Fruit fly (Drosophila melanogaster) whole organism: Measurements from ENCODE around the gene CG33098.
A peak's percentile ranks its signal among the peaks of the same experiment; 100 is the strongest.

Experiments used
- CG8478 ChIP-seq: fragments of >200 bp; optimal IDR thresholded peaks from 2 replicates; lab custom pipeline; 2018; ENCODE audit warnings: inconsistent platforms
- Dll ChIP-seq: fragments of >200 bp; optimal IDR thresholded peaks from 2 replicates; lab custom pipeline; 2017
- EcR ChIP-seq, 2 experiments: fragments of >200 bp; optimal IDR thresholded peaks; 2 replicates each; lab custom pipeline; 2017; ENCODE audit warnings: missing biosample characterization in 2 of 2, missing genetic modification characterization in 2 of 2, missing genetic modification reagents in 2 of 2
- pan ChIP-seq: fragments of >200 bp; optimal IDR thresholded peaks from 2 replicates; lab custom pipeline; 2017
- psq ChIP-seq: fragments of >200 bp; optimal IDR thresholded peaks from 2 replicates; lab custom pipeline; 2017
- usp ChIP-seq: fragments of >200 bp; optimal IDR thresholded peaks from 2 replicates; lab custom pipeline; 2017; ENCODE audit warnings: missing biosample characterization, missing genetic modification characterization, mixed read lengths

CG33098 gene

DNA sequence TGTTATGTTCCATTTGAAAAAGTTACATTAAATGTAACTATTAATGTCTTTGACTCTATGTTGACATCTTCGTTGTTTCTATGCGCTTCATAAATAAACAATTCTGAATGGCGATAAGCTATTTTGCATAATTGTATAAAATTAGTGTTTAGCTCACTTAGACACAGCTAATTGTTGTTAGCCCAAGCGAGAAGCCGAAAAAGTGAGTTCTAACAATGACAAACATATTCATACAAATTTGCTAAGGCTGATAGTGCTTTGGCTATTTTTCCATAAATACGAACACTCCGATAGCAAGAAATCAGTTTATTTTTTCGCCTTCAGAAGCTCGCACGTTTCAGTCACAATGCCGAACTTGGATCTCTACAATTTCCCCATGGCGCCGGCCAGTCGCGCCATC is 8.8 kb upstream of the CG33098 start, which contains the start of gene GstD7:
Gene GstD7, plus strand, starts transcription at position 301 of the 400 bp plus-strand sequence.
- TF ChIP-seq usp (GFP tag; lab: Kevin White, UChicago) (no peak), pan (no peak), Dll (lab: Kevin White, UChicago) (no peak), CG8478 (lab: Kevin White, UChicago) (no peak), psq (lab: Kevin White, UChicago) (no peak), EcR (GFP tag; optimal IDR thresholded peaks at IDR 0.05; lab: Kevin White, UChicago) (no peak)

DNA sequence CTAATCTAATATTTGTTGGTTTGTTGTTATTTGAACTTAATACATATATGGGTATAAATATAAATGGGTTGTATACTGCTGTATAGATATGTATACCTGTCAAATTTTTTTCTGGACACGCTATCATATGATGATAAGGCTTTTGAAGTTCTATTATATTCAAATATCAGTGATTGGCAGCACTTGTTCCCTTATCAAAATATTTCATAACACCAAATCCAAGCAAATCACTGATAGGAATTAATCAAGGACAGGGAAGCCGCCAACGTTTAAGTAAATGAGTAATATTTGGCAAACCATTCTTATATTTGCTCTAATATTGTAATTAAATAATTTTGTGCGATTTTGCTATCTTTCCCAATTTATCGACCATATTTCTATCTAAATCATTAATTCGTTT is 7.7 kb upstream of the CG33098 start:
- TF ChIP-seq psq (lab: Kevin White, UChicago) = no peak
- no peak for TF ChIP-seq EcR (GFP tag; optimal IDR thresholded peaks at IDR 0.05; lab: Kevin White, UChicago)
- TF ChIP-seq usp (GFP tag; lab: Kevin White, UChicago) = no peak
- no peak for TF ChIP-seq pan
- no peak for TF ChIP-seq CG8478 (lab: Kevin White, UChicago)
- TF ChIP-seq Dll (lab: Kevin White, UChicago) = no peak

dm6 chr3R:12379708-12380107 is 7.3 kb upstream of the CG33098 start, which contains the start of gene GstD8:
GstD8 (plus strand) TSS chr3R:12380008.
- TF ChIP-seq pan = no peak
- no peak for TF ChIP-seq usp (GFP tag; lab: Kevin White, UChicago)
- no peak for TF ChIP-seq psq (lab: Kevin White, UChicago)
- no peak for TF ChIP-seq CG8478 (lab: Kevin White, UChicago)
- no peak for TF ChIP-seq EcR (GFP tag; optimal IDR thresholded peaks at IDR 0.05; lab: Kevin White, UChicago)
- TF ChIP-seq Dll (lab: Kevin White, UChicago) = no peak

dm6 chr3R:12381130-12381700 is 5.8 kb upstream of the CG33098 start:
- TF ChIP-seq EcR (GFP tag; optimal IDR thresholded peaks at IDR 0.05; lab: Kevin White, UChicago) (peak in 1 of 2 experiments; percentile 95), Dll (lab: Kevin White, UChicago) (no peak)

- no peak for TF ChIP-seq usp (GFP tag; lab: Kevin White, UChicago)
- TF ChIP-seq CG8478 (lab: Kevin White, UChicago) = no peak
- TF ChIP-seq pan = no peak
- no peak for TF ChIP-seq EcR (GFP tag; optimal IDR thresholded peaks at IDR 0.05; lab: Kevin White, UChicago)
- no peak for TF ChIP-seq Dll (lab: Kevin White, UChicago)
- no peak for TF ChIP-seq psq (lab: Kevin White, UChicago)
Measured at dm6 chr3R:12382563-12382962, 4.4 kb upstream of the CG33098 start, which contains the start of gene CG10035. CG10035 (minus strand) TSS chr3R:12382691.

DNA sequence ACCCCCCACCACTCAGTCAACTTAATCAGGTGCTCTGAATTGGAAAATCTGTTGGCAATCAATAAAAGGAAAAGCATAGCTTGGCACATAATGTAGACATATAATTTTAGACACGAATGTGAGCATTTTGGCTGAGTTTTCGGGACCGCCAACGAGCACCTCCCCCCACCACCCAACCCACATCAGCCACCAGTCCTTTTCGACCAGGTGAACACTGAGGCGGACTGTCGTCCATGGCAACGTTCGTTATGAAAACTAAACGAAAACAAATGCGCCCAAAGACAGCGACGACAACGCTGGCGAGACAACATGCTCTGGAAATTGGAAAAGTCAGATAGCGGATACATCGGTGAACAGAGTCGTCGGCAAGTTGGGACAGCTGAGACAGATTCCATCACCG is 4.0 kb upstream of the CG33098 start, which contains the start of gene GstD11:
Gene GstD11, plus strand, starts transcription at position 301 of the 400 bp plus-strand sequence.
- no peak for TF ChIP-seq EcR (GFP tag; optimal IDR thresholded peaks at IDR 0.05; lab: Kevin White, UChicago)
- no peak for TF ChIP-seq psq (lab: Kevin White, UChicago)
- no peak for TF ChIP-seq Dll (lab: Kevin White, UChicago)
- TF ChIP-seq CG8478 (lab: Kevin White, UChicago) = no peak
- TF ChIP-seq usp (GFP tag; lab: Kevin White, UChicago) = no peak
- no peak for TF ChIP-seq pan

- TF ChIP-seq CG8478 (lab: Kevin White, UChicago) (no peak), EcR (GFP tag; optimal IDR thresholded peaks at IDR 0.05; lab: Kevin White, UChicago) (no peak), psq (lab: Kevin White, UChicago) (no peak)
Measured at dm6 chr3R:12383784-12384183, 3.2 kb upstream of the CG33098 start.

dm6 chr3R:12384274-12384673 is 2.7 kb upstream of the CG33098 start:
- TF ChIP-seq usp (GFP tag; lab: Kevin White, UChicago) (no peak), EcR (GFP tag; optimal IDR thresholded peaks at IDR 0.05; lab: Kevin White, UChicago) (no peak), pan (no peak), Dll (lab: Kevin White, UChicago) (no peak), CG8478 (lab: Kevin White, UChicago) (no peak), psq (lab: Kevin White, UChicago) (no peak)

- TF ChIP-seq EcR (GFP tag; optimal IDR thresholded peaks at IDR 0.05; lab: Kevin White, UChicago) (no peak), psq (lab: Kevin White, UChicago) (no peak), Dll (lab: Kevin White, UChicago) (no peak)
Measured at dm6 chr3R:12385949-12386348, 1.0 kb upstream of the CG33098 start, which contains the start of gene Sol1. Sol1 (plus strand) TSS chr3R:12386249.

dm6 chr3R:12395880-12396279 is 8.9 kb downstream of the CG33098 start, which contains the start of the genes CG10096 and CG10097:
CG10096 (minus strand) TSS chr3R:12395980.
CG10097 (minus strand) TSS chr3R:12395980.
- TF ChIP-seq Dll (lab: Kevin White, UChicago) (no peak), usp (GFP tag; lab: Kevin White, UChicago) (no peak), EcR (GFP tag; optimal IDR thresholded peaks at IDR 0.05; lab: Kevin White, UChicago) (no peak), CG8478 (lab: Kevin White, UChicago) (no peak), pan (no peak), psq (lab: Kevin White, UChicago) (no peak)

dm6 chr3R:12398054-12398453 is 11.1 kb downstream of the CG33098 start:
- TF ChIP-seq usp (GFP tag; lab: Kevin White, UChicago) = no peak
- no peak for TF ChIP-seq CG8478 (lab: Kevin White, UChicago)
- TF ChIP-seq psq (lab: Kevin White, UChicago) = no peak
- TF ChIP-seq Dll (lab: Kevin White, UChicago) = no peak

- TF ChIP-seq Dll (lab: Kevin White, UChicago) = no peak
- no peak for TF ChIP-seq CG8478 (lab: Kevin White, UChicago)
- no peak for TF ChIP-seq psq (lab: Kevin White, UChicago)
- TF ChIP-seq EcR (GFP tag; optimal IDR thresholded peaks at IDR 0.05; lab: Kevin White, UChicago) = no peak
- no peak for TF ChIP-seq usp (GFP tag; lab: Kevin White, UChicago)
- TF ChIP-seq pan = no peak
Measured at dm6 chr3R:12398620-12399247, 11.7 kb downstream of the CG33098 start, which contains the start of gene Cyp9f3. Cyp9f3 (minus strand) TSS chr3R:12398929.
